Fruit fly (Drosophila melanogaster) whole organism, adult: ENCODE measurements around the gene CG42354.

ENCODE experiments used
- CG1620 ChIP-seq: fragments of 200-800 bp; sonication (Bioruptor generic); optimal IDR thresholded peaks from 2 replicates; lab custom pipeline; 2016; ENCODE audit warnings: missing biosample characterization, missing genetic modification characterization
- CG33017 ChIP-seq: fragments of 200-800 bp; sonication (Bioruptor generic); optimal IDR thresholded peaks from 2 replicates; lab custom pipeline; 2018; ENCODE audit warnings: missing biosample characterization, mild to moderate bottlenecking, missing genetic modification characterization, moderate library complexity
- CG5204 ChIP-seq: fragments of 200-800 bp; sonication (Bioruptor generic); optimal IDR thresholded peaks from 2 replicates; lab custom pipeline; 2016; ENCODE audit warnings: missing biosample characterization, missing genetic modification characterization
- CG7045 ChIP-seq: fragments of 200-800 bp; sonication (Bioruptor generic); optimal IDR thresholded peaks from 2 replicates; lab custom pipeline; 2017; ENCODE audit warnings: missing biosample characterization, mild to moderate bottlenecking, missing genetic modification characterization
- Clk ChIP-seq: fragments of 200-800 bp; sonication (Bioruptor generic); optimal IDR thresholded peaks from 2 replicates; lab custom pipeline; 2017; ENCODE audit warnings: missing biosample characterization, missing genetic modification characterization
- Hr96 ChIP-seq: fragments of 200-800 bp; sonication (Bioruptor generic); optimal IDR thresholded peaks from 2 replicates; lab custom pipeline; 2016; ENCODE audit warnings: missing biosample characterization, missing genetic modification characterization
- Mnt ChIP-seq: fragments of 200-800 bp; sonication (Bioruptor generic); optimal IDR thresholded peaks from 2 replicates; lab custom pipeline; 2016; ENCODE audit warnings: missing biosample characterization, mild to moderate bottlenecking, missing genetic modification characterization
- bab1 ChIP-seq: fragments of 200-800 bp; sonication (Bioruptor generic); optimal IDR thresholded peaks from 3 replicates; lab custom pipeline; 2019; ENCODE audit warnings: missing biosample characterization, mild to moderate bottlenecking, missing genetic modification characterization, moderate library complexity
- cic ChIP-seq: fragments of 200-800 bp; sonication (Bioruptor generic); optimal IDR thresholded peaks from 2 replicates; lab custom pipeline; 2017; ENCODE audit warnings: missing biosample characterization, mild to moderate bottlenecking, missing genetic modification characterization, moderate library complexity
- kay ChIP-seq: fragments of 200-800 bp; sonication (Bioruptor generic); peaks from one replicate; lab custom pipeline; 2016; ENCODE audit warnings: missing biosample characterization, missing genetic modification characterization, borderline replicate concordance
- ovo ChIP-seq: fragments of 200-800 bp; sonication (Bioruptor generic); optimal IDR thresholded peaks from 2 replicates; lab custom pipeline; 2016; ENCODE audit warnings: missing biosample characterization, missing genetic modification characterization

DNA sequence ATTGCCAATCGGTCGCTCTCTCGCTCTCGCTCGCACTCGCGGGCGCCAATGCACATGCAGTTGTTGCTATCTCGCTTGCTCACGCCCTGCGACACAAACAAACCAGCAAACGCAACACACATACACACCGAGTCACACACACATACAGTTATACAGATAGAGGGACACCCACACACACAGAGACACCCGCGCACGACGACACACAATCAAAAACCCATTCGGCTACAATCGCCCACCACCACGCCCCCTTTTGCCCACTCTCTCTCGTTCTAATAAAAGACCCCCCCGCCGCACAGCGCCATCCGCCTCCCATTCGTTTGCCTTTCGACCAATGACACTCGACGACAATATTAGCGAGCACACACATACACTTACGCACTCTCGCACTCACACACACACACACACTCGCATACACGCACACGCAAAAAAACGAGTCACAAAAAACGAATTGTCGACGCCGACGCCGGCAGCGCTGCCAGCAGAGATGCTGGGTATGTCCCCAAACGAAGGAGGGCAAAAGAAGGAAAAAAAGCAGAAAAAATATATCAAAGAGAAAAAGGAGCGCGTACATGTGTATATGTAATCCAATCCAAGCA lies 43.0 kb upstream of the CG42354 start:
- no peak for TF ChIP-seq kay (GFP tag; lab: Kevin White, UChicago)
- no peak for TF ChIP-seq Clk (GFP tag; lab: Kevin White, UChicago)
- no peak for TF ChIP-seq CG7045 (GFP tag; lab: Kevin White, UChicago)
- no peak for TF ChIP-seq CG33017
- no peak for TF ChIP-seq bab1 (GFP tag; lab: Kevin White, UChicago)
- TF ChIP-seq cic (GFP tag; lab: Kevin White, UChicago) = no peak
- no peak for TF ChIP-seq Mnt (GFP tag; lab: Kevin White, UChicago)
- TF ChIP-seq CG5204 (GFP tag; lab: Kevin White, UChicago) = no peak
- TF ChIP-seq ovo (GFP tag; lab: Kevin White, UChicago) = no peak
- TF ChIP-seq Hr96 = no peak
- TF ChIP-seq CG1620 = no peak
